Fruit fly (Drosophila melanogaster) whole organism, adult: ENCODE measurements around the gene CG46307.

Experiments
- CG11617 ChIP-seq: fragments of 200-800 bp; sonication (Bioruptor generic); optimal IDR thresholded peaks from 2 replicates; lab custom pipeline; 2017; ENCODE audit warnings: mild to moderate bottlenecking, missing biosample characterization, missing genetic modification reagents, missing genetic modification characterization
- CG33017 ChIP-seq: fragments of 200-800 bp; sonication (Bioruptor generic); optimal IDR thresholded peaks from 2 replicates; lab custom pipeline; 2018; ENCODE audit warnings: missing biosample characterization, mild to moderate bottlenecking, missing genetic modification characterization, moderate library complexity
- CG7045 ChIP-seq: fragments of 200-800 bp; sonication (Bioruptor generic); optimal IDR thresholded peaks from 2 replicates; lab custom pipeline; 2017; ENCODE audit warnings: missing biosample characterization, mild to moderate bottlenecking, missing genetic modification characterization
- cnc ChIP-seq, 2 experiments: fragments of >200 bp; optimal IDR thresholded peaks; 2 replicates each; lab custom pipeline; 2017

DNA sequence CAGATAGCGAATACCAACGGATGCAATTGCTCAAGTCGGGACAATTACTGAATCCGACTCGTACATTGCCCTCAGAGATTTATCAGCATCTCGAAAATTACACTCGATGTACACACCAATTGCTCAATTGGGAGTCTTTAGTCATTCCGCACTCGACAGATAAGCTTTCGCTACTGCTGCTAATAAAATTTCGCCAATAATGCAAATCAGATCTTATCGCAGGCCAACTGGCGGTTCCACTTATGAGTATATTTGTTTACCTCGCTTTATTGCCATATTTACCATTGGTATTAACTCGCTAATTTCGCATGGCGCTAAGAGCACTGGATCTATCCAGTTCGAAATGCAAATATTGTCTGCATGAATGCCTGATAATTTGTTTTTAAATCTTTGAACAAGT lies 9.2 kb downstream of the CG46307 start:
- TF ChIP-seq CG11617 (GFP tag; lab: Kevin White, UChicago): no peak
- no peak for TF ChIP-seq CG33017 (tag; lab: Kevin White, UChicago)
- TF ChIP-seq cnc (optimal IDR thresholded peaks at IDR 0.05; lab: Kevin White, UChicago): no peak
- no peak for TF ChIP-seq CG7045 (GFP tag; lab: Kevin White, UChicago)
